Fruit fly (Drosophila melanogaster) whole organism, embryonic: ENCODE data around the gene Jon66Cii.
A peak's percentile ranks its signal among the peaks of the same experiment; 100 is the strongest.

Experiments
- Bgb ChIP-seq: fragments of 200-800 bp; sonication (Bioruptor generic); IDR thresholded peaks from 2 replicates; pipeline ENCODE4 v1.3.6; 2022; ENCODE audit warnings: missing biosample characterization, missing genetic modification characterization; ENCODE audit not compliant: partially characterized antibody
- CG10267 ChIP-seq: fragments of 200-800 bp; sonication (Bioruptor generic); optimal IDR thresholded peaks from 2 replicates; lab custom pipeline; 2018; ENCODE audit warnings: missing biosample characterization, mild to moderate bottlenecking, missing genetic modification characterization, moderate library complexity
- CG10462 ChIP-seq: fragments of 200-800 bp; sonication (Bioruptor generic); optimal IDR thresholded peaks from 2 replicates; lab custom pipeline; 2016; ENCODE audit warnings: missing biosample characterization, missing genetic modification characterization
- CG11093 ChIP-seq: fragments of 200-800 bp; sonication (Bioruptor generic); IDR thresholded peaks from 3 replicates; pipeline ENCODE4 v1.3.6; 2022; ENCODE audit warnings: missing biosample characterization, missing genetic modification characterization
- CG13894 ChIP-seq: fragments of 200-800 bp; sonication (Bioruptor generic); optimal IDR thresholded peaks from 3 replicates; lab custom pipeline; 2018; ENCODE audit warnings: missing biosample characterization, mild to moderate bottlenecking, missing genetic modification characterization, moderate library complexity
- CG14050 ChIP-seq: fragments of 200-800 bp; sonication (Bioruptor generic); IDR thresholded peaks from 3 replicates; pipeline ENCODE4 v1.3.6; 2022; ENCODE audit warnings: missing biosample characterization, missing genetic modification characterization
- CG14965 ChIP-seq: fragments of 200-800 bp; sonication (Bioruptor generic); optimal IDR thresholded peaks from 2 replicates; lab custom pipeline; 2016; ENCODE audit warnings: missing biosample characterization, missing genetic modification characterization, borderline replicate concordance
- CG1529 ChIP-seq: fragments of 200-800 bp; sonication (Bioruptor generic); optimal IDR thresholded peaks from 3 replicates; lab custom pipeline; 2018; ENCODE audit warnings: missing biosample characterization, missing genetic modification characterization
- CG16815 ChIP-seq: fragments of 200-800 bp; sonication (Bioruptor generic); optimal IDR thresholded peaks from 3 replicates; lab custom pipeline; 2017; ENCODE audit warnings: missing biosample characterization, mild to moderate bottlenecking, missing genetic modification characterization
- CG1832 ChIP-seq: fragments of 200-800 bp; sonication (Bioruptor generic); optimal IDR thresholded peaks from 2 replicates; lab custom pipeline; 2017; ENCODE audit warnings: missing biosample characterization, mild to moderate bottlenecking, missing genetic modification characterization, inconsistent platforms
- CG2199 ChIP-seq: fragments of 200-800 bp; sonication (Bioruptor generic); IDR thresholded peaks from 3 replicates; pipeline ENCODE4 v1.3.6; 2022; ENCODE audit warnings: missing biosample characterization, missing genetic modification characterization
- CG3163 ChIP-seq: fragments of 200-800 bp; sonication (Bioruptor generic); optimal IDR thresholded peaks from 3 replicates; lab custom pipeline; 2016; ENCODE audit warnings: missing biosample characterization, missing genetic modification characterization
- CG43689 ChIP-seq: fragments of 200-800 bp; sonication (Bioruptor generic); IDR thresholded peaks from 2 replicates; pipeline ENCODE4 v1.3.6; 2022; ENCODE audit warnings: missing biosample characterization, missing genetic modification characterization
- CG4730 ChIP-seq: fragments of 200-800 bp; sonication (Bioruptor generic); IDR thresholded peaks from 2 replicates; pipeline ENCODE4 v1.3.6; 2022; ENCODE audit warnings: missing biosample characterization, missing genetic modification characterization
- CG7839 ChIP-seq: fragments of 200-800 bp; sonication (Bioruptor generic); optimal IDR thresholded peaks from 3 replicates; lab custom pipeline; 2018; ENCODE audit warnings: missing biosample characterization, mild to moderate bottlenecking, missing genetic modification characterization, moderate library complexity
- CG8281 ChIP-seq: fragments of 200-800 bp; sonication (Bioruptor generic); optimal IDR thresholded peaks from 2 replicates; lab custom pipeline; 2018; ENCODE audit warnings: missing biosample characterization, mild to moderate bottlenecking, missing genetic modification characterization, moderate library complexity
- CG8924 ChIP-seq: fragments of 200-800 bp; optimal IDR thresholded peaks from 3 replicates; lab custom pipeline; 2019; ENCODE audit warnings: missing biosample characterization, mild to moderate bottlenecking, missing genetic modification characterization, moderate library complexity
- CG9215 ChIP-seq: fragments of 200-800 bp; sonication (Bioruptor generic); IDR thresholded peaks from 2 replicates; pipeline ENCODE4 v1.3.6; 2022; ENCODE audit warnings: missing biosample characterization, missing genetic modification characterization
- CG9727 ChIP-seq: fragments of 200-800 bp; sonication (Bioruptor generic); optimal IDR thresholded peaks from 3 replicates; lab custom pipeline; 2017; ENCODE audit warnings: missing biosample characterization, mild to moderate bottlenecking, missing genetic modification characterization
- CG9932 ChIP-seq: fragments of 200-800 bp; sonication (Bioruptor generic); IDR thresholded peaks from 2 replicates; pipeline ENCODE4 v1.3.6; 2022; ENCODE audit warnings: missing biosample characterization, missing genetic modification characterization
- HLH3B ChIP-seq: fragments of 200-800 bp; sonication (Bioruptor generic); IDR thresholded peaks from 2 replicates; pipeline ENCODE4 v1.3.6; 2022; ENCODE audit warnings: missing biosample characterization, missing genetic modification characterization
- MESR4 ChIP-seq: fragments of 200-800 bp; sonication (Bioruptor generic); optimal IDR thresholded peaks from 2 replicates; lab custom pipeline; 2018; ENCODE audit warnings: missing biosample characterization, mild to moderate bottlenecking, missing genetic modification characterization, moderate library complexity
- NK7.1 ChIP-seq: fragments of 200-800 bp; sonication (Bioruptor generic); optimal IDR thresholded peaks from 3 replicates; lab custom pipeline; 2016; ENCODE audit warnings: missing biosample characterization, missing genetic modification characterization
- NfI ChIP-seq: fragments of 200-800 bp; sonication (Bioruptor generic); optimal IDR thresholded peaks from 3 replicates; lab custom pipeline; 2018; ENCODE audit warnings: missing biosample characterization, mild to moderate bottlenecking, missing genetic modification characterization, moderate library complexity
- Rx ChIP-seq: fragments of 200-800 bp; sonication (Bioruptor generic); IDR thresholded peaks from 2 replicates; pipeline ENCODE4 v1.3.6; 2022; ENCODE audit warnings: missing biosample characterization, missing genetic modification characterization
- Sox100B ChIP-seq: fragments of 200-800 bp; sonication (Bioruptor generic); optimal IDR thresholded peaks from 3 replicates; lab custom pipeline; 2018; ENCODE audit warnings: missing biosample characterization, mild to moderate bottlenecking, missing genetic modification characterization
- Sry-δ ChIP-seq: fragments of 200-800 bp; sonication (Bioruptor generic); optimal IDR thresholded peaks from 2 replicates; lab custom pipeline; 2016; ENCODE audit warnings: missing biosample characterization, missing genetic modification characterization
- ac ChIP-seq: fragments of 200-800 bp; sonication (Bioruptor generic); optimal IDR thresholded peaks from 3 replicates; lab custom pipeline; 2017; ENCODE audit warnings: missing biosample characterization, mild to moderate bottlenecking, missing genetic modification characterization
- aop ChIP-seq: fragments of 200-800 bp; sonication (Bioruptor generic); IDR thresholded peaks from 2 replicates; pipeline ENCODE4 v1.3.6; 2022; ENCODE audit warnings: missing biosample characterization, missing genetic modification characterization
- cato ChIP-seq: fragments of 200-800 bp; sonication (Bioruptor generic); optimal IDR thresholded peaks from 2 replicates; lab custom pipeline; 2016; ENCODE audit warnings: missing biosample characterization, missing genetic modification characterization, borderline replicate concordance
- disco-r ChIP-seq: fragments of 200-800 bp; sonication (Bioruptor generic); optimal IDR thresholded peaks from 2 replicates; lab custom pipeline; 2016; ENCODE audit warnings: missing biosample characterization, missing genetic modification characterization
- dysf ChIP-seq: fragments of 200-800 bp; sonication (Bioruptor generic); IDR thresholded peaks from 3 replicates; pipeline ENCODE4 v1.3.6; 2022; ENCODE audit warnings: missing biosample characterization, missing genetic modification characterization
- emc ChIP-seq: fragments of 200-800 bp; sonication (Bioruptor generic); optimal IDR thresholded peaks from 2 replicates; lab custom pipeline; 2016; ENCODE audit warnings: missing biosample characterization, missing genetic modification characterization
- eve ChIP-seq, 2 experiments: fragments of >200 bp; optimal IDR thresholded peaks; 2 replicates each; lab custom pipeline; 2017; ENCODE audit warnings: missing biosample characterization in 2 of 2, missing genetic modification characterization in 2 of 2
- ewg ChIP-seq: fragments of 200-800 bp; sonication (Bioruptor generic); optimal IDR thresholded peaks from 3 replicates; lab custom pipeline; 2017; ENCODE audit warnings: mild to moderate bottlenecking, missing biosample characterization, missing genetic modification reagents, missing genetic modification characterization
- eyg ChIP-seq: fragments of 200-800 bp; sonication (Bioruptor generic); optimal IDR thresholded peaks from 3 replicates; lab custom pipeline; 2016; ENCODE audit warnings: missing biosample characterization, missing genetic modification characterization
- fd64A ChIP-seq: fragments of 200-800 bp; sonication (Bioruptor generic); optimal IDR thresholded peaks from 3 replicates; lab custom pipeline; 2018; ENCODE audit warnings: missing biosample characterization, mild to moderate bottlenecking, missing genetic modification characterization
- fru ChIP-seq: fragments of >200 bp; optimal IDR thresholded peaks from 2 replicates; lab custom pipeline; 2017
- grau ChIP-seq: fragments of 200-800 bp; optimal IDR thresholded peaks from 3 replicates; lab custom pipeline; 2019; ENCODE audit warnings: missing biosample characterization, mild to moderate bottlenecking, missing genetic modification characterization, moderate library complexity
- ind ChIP-seq: fragments of 200-800 bp; sonication (Bioruptor generic); optimal IDR thresholded peaks from 3 replicates; lab custom pipeline; 2016; ENCODE audit warnings: missing biosample characterization, missing genetic modification characterization
- ranshi ChIP-seq: fragments of 200-800 bp; sonication (Bioruptor generic); IDR thresholded peaks from 2 replicates; pipeline ENCODE4 v1.3.6; 2022; ENCODE audit warnings: missing biosample characterization, missing genetic modification characterization
- ro ChIP-seq: fragments of 200-800 bp; sonication (Bioruptor generic); IDR thresholded peaks from 2 replicates; pipeline ENCODE4 v1.3.6; 2022; ENCODE audit warnings: missing biosample characterization, missing genetic modification characterization
- sim ChIP-seq: fragments of 200-800 bp; sonication (Bioruptor generic); IDR thresholded peaks from 2 replicates; pipeline ENCODE4 v1.3.6; 2022; ENCODE audit warnings: missing biosample characterization, missing genetic modification characterization
- stwl ChIP-seq: fragments of 200-800 bp; sonication (Bioruptor generic); optimal IDR thresholded peaks from 3 replicates; lab custom pipeline; 2018; ENCODE audit warnings: missing biosample characterization, mild to moderate bottlenecking, missing genetic modification characterization, moderate library complexity
- tll ChIP-seq, 2 experiments: fragments of 200-800 bp in 1 of 2; fragments of >200 bp in 1 of 2; sonication (Bioruptor generic) in 1 of 2; optimal IDR thresholded peaks; 2 replicates each; lab custom pipeline; 2017 to 2019; ENCODE audit warnings: missing biosample characterization in 2 of 2, missing genetic modification characterization in 2 of 2, mild to moderate bottlenecking in 1 of 2, moderate library complexity in 1 of 2
- toy ChIP-seq: fragments of 200-800 bp; sonication (Bioruptor generic); IDR thresholded peaks from 2 replicates; pipeline ENCODE4 v1.3.6; 2022; ENCODE audit warnings: missing biosample characterization, missing genetic modification characterization
- usp ChIP-seq: fragments of >200 bp; optimal IDR thresholded peaks from 2 replicates; lab custom pipeline; 2017; ENCODE audit warnings: missing biosample characterization, missing genetic modification characterization
- wdn ChIP-seq: fragments of 200-800 bp; sonication (Bioruptor generic); IDR thresholded peaks from 2 replicates; pipeline ENCODE4 v1.3.6; 2022; ENCODE audit warnings: missing biosample characterization, missing genetic modification characterization
- wor ChIP-seq: fragments of 200-800 bp; sonication (Bioruptor generic); IDR thresholded peaks from 2 replicates; pipeline ENCODE4 v1.3.6; 2022; ENCODE audit warnings: missing biosample characterization, missing genetic modification characterization
- z ChIP-seq: fragments of 200-800 bp; sonication (Bioruptor generic); IDR thresholded peaks from 3 replicates; pipeline ENCODE4 v1.3.6; 2022; ENCODE audit warnings: missing biosample characterization, missing genetic modification characterization

Gene Jon66Cii

dm6 chr3L:8360643-8361110, 32.8 kb downstream of the Jon66Cii start, which contains the start of gene Idh (continued):
- no peak for TF ChIP-seq CG9727
- TF ChIP-seq eve (GFP tag; optimal IDR thresholded peaks at IDR 0.05; lab: Kevin White, UChicago) = no peak
- TF ChIP-seq CG10462 (GFP tag; lab: Kevin White, UChicago) = no peak
- no peak for TF ChIP-seq fd64A (GFP tag; lab: Kevin White, UChicago)
- TF ChIP-seq ranshi (GFP tag; lab: Robert Waterston, UW) = no peak
- TF ChIP-seq CG14965 (GFP tag; lab: Kevin White, UChicago) = no peak
- TF ChIP-seq toy (GFP tag; lab: Robert Waterston, UW) = no peak
- TF ChIP-seq CG8281 = no peak
- TF ChIP-seq CG4730 (GFP tag; lab: Robert Waterston, UW) = no peak
- peak; percentile 20 for TF ChIP-seq grau
- TF ChIP-seq CG11093 (GFP tag; lab: Robert Waterston, UW) = no peak
- no peak for TF ChIP-seq z
- no peak for TF ChIP-seq CG1529
- TF ChIP-seq tll (GFP tag; optimal IDR thresholded peaks at IDR 0.05; lab: Kevin White, UChicago) = no peak
- TF ChIP-seq CG9932 = peak; percentile 34
- TF ChIP-seq dysf (GFP tag; lab: Robert Waterston, UW) = no peak
- TF ChIP-seq Rx (GFP tag; lab: Robert Waterston, UW) = no peak
- no peak for TF ChIP-seq NK7.1 (GFP tag; lab: Kevin White, UChicago)
- peak; percentile 62 for TF ChIP-seq CG3163 (GFP tag; lab: Kevin White, UChicago)
- peak; percentile 28 for TF ChIP-seq CG7839 (tag; lab: Kevin White, UChicago)
- no peak for TF ChIP-seq ewg (GFP tag; lab: Kevin White, UChicago)
- TF ChIP-seq cato (GFP tag; lab: Kevin White, UChicago) = no peak
- TF ChIP-seq fru = no peak
- TF ChIP-seq wdn (GFP tag; lab: Robert Waterston, UW) = no peak
- no peak for TF ChIP-seq eyg (GFP tag; lab: Kevin White, UChicago)
- TF ChIP-seq Bgb (GFP tag; lab: Robert Waterston, UW) = peak; percentile 61
- TF ChIP-seq ac = no peak
- no peak for TF ChIP-seq emc (GFP tag; lab: Kevin White, UChicago)
- no peak for TF ChIP-seq HLH3B (GFP tag; lab: Robert Waterston, UW)
- TF ChIP-seq ind = no peak
- TF ChIP-seq Sox100B (GFP tag; lab: Kevin White, UChicago) = no peak
- TF ChIP-seq NfI = peak; percentile 31
- TF ChIP-seq wor (GFP tag; lab: Robert Waterston, UW) = no peak
- TF ChIP-seq CG2199 = no peak
- TF ChIP-seq CG1832 (GFP tag; lab: Kevin White, UChicago) = no peak
- TF ChIP-seq CG10267 (tag; lab: Kevin White, UChicago) = no peak
- peak; percentile 13 for TF ChIP-seq Sry-δ
- no peak for TF ChIP-seq MESR4 (GFP tag; lab: Kevin White, UChicago)
- no peak for TF ChIP-seq CG16815 (GFP tag; lab: Kevin White, UChicago)
- TF ChIP-seq usp (GFP tag; lab: Kevin White, UChicago) = no peak
- TF ChIP-seq stwl (tag; lab: Kevin White, UChicago) = no peak
- no peak for TF ChIP-seq aop (GFP tag; lab: Robert Waterston, UW)
- no peak for TF ChIP-seq CG43689
- peak; percentile 32 for TF ChIP-seq CG8924 (tag; lab: Kevin White, UChicago)
- no peak for TF ChIP-seq sim (GFP tag; lab: Robert Waterston, UW)
- TF ChIP-seq CG13894 = peak; percentile 41
- no peak for TF ChIP-seq CG9215 (GFP tag; lab: Robert Waterston, UW)
- peak; percentile 7 for TF ChIP-seq disco-r (GFP tag; lab: Kevin White, UChicago)
- no peak for TF ChIP-seq ro (GFP tag; lab: Robert Waterston, UW)
- no peak for TF ChIP-seq CG14050 (GFP tag; lab: Robert Waterston, UW)
- TF ChIP-seq, all 482 proteins: peak for 117
